Worm (Caenorhabditis elegans) whole organism, L2 larva: ENCODE data around the gene gcy-20.

Source experiments
- C34F6.9 ChIP-seq: fragments of 150-350 bp; optimal IDR thresholded peaks from 2 replicates; lab custom pipeline; 2014; ENCODE audit warnings: missing biosample characterization, missing genetic modification characterization
- F13H6.1 ChIP-seq: sonication (generic microtip); optimal IDR thresholded peaks from 2 replicates; lab custom pipeline; 2016; ENCODE audit warnings: missing genetic modification characterization, missing compliant biosample characterization
- Y55F3AM.14 ChIP-seq: fragments of 200-800 bp; sonication (Bioruptor generic); optimal IDR thresholded peaks from 2 replicates; lab custom pipeline; 2018; ENCODE audit warnings: mild to moderate bottlenecking, missing genetic modification characterization, missing compliant biosample characterization
- ZK546.5 ChIP-seq: sonication (generic microtip); optimal IDR thresholded peaks from 2 replicates; lab custom pipeline; 2017; ENCODE audit warnings: missing biosample characterization, missing genetic modification characterization
- alr-1 ChIP-seq: fragments of 150-350 bp; optimal IDR thresholded peaks from 2 replicates; lab custom pipeline; 2014; ENCODE audit warnings: missing biosample characterization, missing genetic modification characterization
- aly-2 ChIP-seq: fragments of 150-350 bp; optimal IDR thresholded peaks from 2 replicates; lab custom pipeline; 2014; ENCODE audit warnings: missing biosample characterization, missing genetic modification characterization
- ama-1 ChIP-seq: fragments of 150-350 bp; optimal IDR thresholded peaks from 2 replicates; lab custom pipeline; 2018; ENCODE audit warnings: inconsistent platforms
- blmp-1 ChIP-seq: sonication (generic microtip); optimal IDR thresholded peaks from 2 replicates; lab custom pipeline; 2017; ENCODE audit warnings: missing genetic modification characterization, mild to moderate bottlenecking, missing compliant biosample characterization, antibody characterized with exemption, moderate library complexity; ENCODE audit not compliant: insufficient read depth
- ceh-16 ChIP-seq: fragments of 150-350 bp; optimal IDR thresholded peaks from 2 replicates; lab custom pipeline; 2014; ENCODE audit warnings: missing biosample characterization, missing genetic modification characterization
- ceh-82 ChIP-seq: fragments of 150-350 bp; optimal IDR thresholded peaks from 2 replicates; lab custom pipeline; 2014; ENCODE audit warnings: missing biosample characterization, missing genetic modification characterization
- crh-2 ChIP-seq: sonication (generic microtip); optimal IDR thresholded peaks from 2 replicates; lab custom pipeline; 2017; ENCODE audit warnings: missing biosample characterization, missing genetic modification characterization
- dmd-4 ChIP-seq: sonication (generic microtip); optimal IDR thresholded peaks from 2 replicates; lab custom pipeline; 2017; ENCODE audit warnings: missing biosample characterization, missing genetic modification characterization
- egl-27 ChIP-seq: sonication (generic microtip); optimal IDR thresholded peaks from 3 replicates; lab custom pipeline; 2017; ENCODE audit warnings: missing biosample characterization, missing genetic modification reagents, missing genetic modification characterization
- elt-1 ChIP-seq: fragments of 150-350 bp; optimal IDR thresholded peaks from 2 replicates; lab custom pipeline; 2014; ENCODE audit warnings: missing biosample characterization, missing genetic modification characterization
- elt-3 ChIP-seq: sonication (generic microtip); optimal IDR thresholded peaks from 2 replicates; lab custom pipeline; 2017; ENCODE audit warnings: missing biosample characterization, missing genetic modification characterization
- gmeb-1 ChIP-seq: fragments of 150-350 bp; optimal IDR thresholded peaks from 2 replicates; lab custom pipeline; 2014; ENCODE audit warnings: missing biosample characterization, missing genetic modification characterization
- lsy-2 ChIP-seq, 2 experiments: fragments of 150-350 bp in 1 of 2; sonication (generic microtip) in 1 of 2; optimal IDR thresholded peaks; 2 replicates each; lab custom pipeline; 2014 to 2017; ENCODE audit warnings: missing biosample characterization in 2 of 2, missing genetic modification characterization in 2 of 2
- mab-5 ChIP-seq: fragments of 150-350 bp; optimal IDR thresholded peaks from 2 replicates; lab custom pipeline; 2014; ENCODE audit warnings: missing biosample characterization, missing genetic modification characterization
- mbf-1 ChIP-seq: sonication (generic microtip); optimal IDR thresholded peaks from 2 replicates; lab custom pipeline; 2017; ENCODE audit warnings: missing biosample characterization, missing genetic modification characterization
- nhr-10 ChIP-seq: sonication (generic microtip); optimal IDR thresholded peaks from 2 replicates; lab custom pipeline; 2017; ENCODE audit warnings: missing biosample characterization, missing genetic modification characterization
- nhr-12 ChIP-seq: fragments of 150-350 bp; optimal IDR thresholded peaks from 2 replicates; lab custom pipeline; 2014; ENCODE audit warnings: missing biosample characterization, missing genetic modification characterization
- nhr-129 ChIP-seq: fragments of 150-350 bp; optimal IDR thresholded peaks from 2 replicates; lab custom pipeline; 2014; ENCODE audit warnings: missing biosample characterization, missing genetic modification characterization
- nhr-21 ChIP-seq: fragments of 150-350 bp; optimal IDR thresholded peaks from 2 replicates; lab custom pipeline; 2014; ENCODE audit warnings: missing biosample characterization, missing genetic modification characterization
- nhr-23 ChIP-seq: fragments of 150-350 bp; optimal IDR thresholded peaks from 2 replicates; lab custom pipeline; 2014; ENCODE audit warnings: missing biosample characterization, missing genetic modification reagents, missing genetic modification characterization
- nhr-237 ChIP-seq: fragments of 150-350 bp; optimal IDR thresholded peaks from 2 replicates; lab custom pipeline; 2014; ENCODE audit warnings: missing biosample characterization, missing genetic modification characterization
- nhr-25 ChIP-seq: fragments of 150-350 bp; sonication (generic microtip); optimal IDR thresholded peaks from 3 replicates; lab custom pipeline; 2014; ENCODE audit warnings: missing biosample characterization, missing genetic modification characterization
- nhr-6 ChIP-seq: fragments of 150-350 bp; optimal IDR thresholded peaks from 2 replicates; lab custom pipeline; 2014; ENCODE audit warnings: missing biosample characterization, missing genetic modification characterization
- nhr-77 ChIP-seq: fragments of 150-350 bp; optimal IDR thresholded peaks from 2 replicates; lab custom pipeline; 2014; ENCODE audit warnings: missing biosample characterization, missing genetic modification characterization
- sma-3 ChIP-seq: sonication (generic microtip); optimal IDR thresholded peaks from 2 replicates; lab custom pipeline; 2016; ENCODE audit warnings: missing genetic modification reagents, missing genetic modification characterization, missing compliant biosample characterization
- sma-9 ChIP-seq, 2 experiments: fragments of 150-350 bp in 1 of 2; sonication (generic microtip) in 1 of 2; optimal IDR thresholded peaks; 2 replicates each; lab custom pipeline; 2014 to 2016; ENCODE audit warnings: missing genetic modification characterization in 2 of 2, mild to moderate bottlenecking in 1 of 2, missing biosample characterization in 1 of 2, missing compliant biosample characterization in 1 of 2, missing genetic modification reagents in 1 of 2, moderate library complexity in 1 of 2
- snpc-4 ChIP-seq: fragments of 150-350 bp; optimal IDR thresholded peaks from 2 replicates; lab custom pipeline; 2014; ENCODE audit warnings: missing biosample characterization, missing genetic modification characterization
- unc-55 ChIP-seq: fragments of 150-350 bp; sonication (generic microtip); optimal IDR thresholded peaks from 3 replicates; lab custom pipeline; 2014; ENCODE audit warnings: missing biosample characterization, missing genetic modification reagents, missing genetic modification characterization
- unc-62 ChIP-seq: fragments of 150-350 bp; optimal IDR thresholded peaks from 2 replicates; lab custom pipeline; 2014; ENCODE audit warnings: missing biosample characterization, missing genetic modification reagents, missing genetic modification characterization
- ztf-1 ChIP-seq: fragments of 200-800 bp; sonication (Bioruptor generic); conservative IDR thresholded peaks from 2 replicates; pipeline ENCODE4 v1.3.6; 2022; ENCODE audit warnings: missing genetic modification characterization, missing compliant biosample characterization
- ztf-4 ChIP-seq: fragments of 150-350 bp; optimal IDR thresholded peaks from 2 replicates; lab custom pipeline; 2014; ENCODE audit warnings: missing biosample characterization, missing genetic modification characterization

Gene gcy-20

ce11 chrV:16237223-16237622, 16.4 kb downstream of the gcy-20 start, which contains the start of gene F21H7.5:
F21H7.5 (plus strand) TSS chrV:16237523.
- no peak for TF ChIP-seq crh-2
- TF ChIP-seq ceh-82 (tag; lab: Kevin White, UChicago): no peak
- TF ChIP-seq nhr-23: no peak
- TF ChIP-seq nhr-129 (tag; lab: Kevin White, UChicago): no peak
- no peak for TF ChIP-seq C34F6.9 (tag; lab: Kevin White, UChicago)
- TF ChIP-seq gmeb-1: no peak
- TF ChIP-seq nhr-6 (tag; lab: Kevin White, UChicago): no peak
- no peak for TF ChIP-seq elt-1 (tag; lab: Kevin White, UChicago)
- TF ChIP-seq blmp-1 (tag; lab: Kevin White, UChicago): no peak
- TF ChIP-seq egl-27 (tag; lab: Kevin White, UChicago): no peak
- no peak for TF ChIP-seq nhr-77 (tag; lab: Kevin White, UChicago)
- TF ChIP-seq sma-3 (GFP tag; lab: Kevin White, UChicago): no peak
- TF ChIP-seq mbf-1 (tag; lab: Kevin White, UChicago): no peak
- TF ChIP-seq mab-5: no peak
- TF ChIP-seq ztf-1 (GFP tag; lab: Robert Waterston, UW): no peak

ce11 chrV:16235647-16236046, 17.9 kb downstream of the gcy-20 start, which contains the start of gene srh-98:
srh-98 (minus strand) TSS chrV:16235747.
- TF ChIP-seq unc-55 (GFP tag; lab: Kevin White, UChicago) (no peak), aly-2 (tag; lab: Kevin White, UChicago) (no peak), snpc-4 (tag; lab: Kevin White, UChicago) (no peak), elt-1 (tag; lab: Kevin White, UChicago) (no peak), ZK546.5 (tag; lab: Kevin White, UChicago) (no peak), Y55F3AM.14 (GFP tag; lab: Kevin White, UChicago) (no peak), lsy-2 (tag; optimal IDR thresholded peaks at IDR 0.05; lab: Kevin White, UChicago) (no peak), dmd-4 (no peak), unc-62 (GFP tag; lab: Kevin White, UChicago) (no peak), egl-27 (tag; lab: Kevin White, UChicago) (no peak), gmeb-1 (no peak), ztf-4 (tag; lab: Kevin White, UChicago) (no peak), sma-9 (GFP tag; optimal IDR thresholded peaks at IDR 0.05; lab: Kevin White, UChicago) (no peak), sma-9 (tag; optimal IDR thresholded peaks at IDR 0.05; lab: Kevin White, UChicago) (no peak), nhr-21 (no peak)

ce11 chrV:16235135-16235534, 18.5 kb downstream of the gcy-20 start, which contains the start of gene F21H7.3:
F21H7.3 (minus strand) TSS chrV:16235235.
- TF ChIP-seq ZK546.5 (tag; lab: Kevin White, UChicago) (no peak), elt-3 (tag; lab: Kevin White, UChicago) (no peak), nhr-12 (tag; lab: Kevin White, UChicago) (no peak), alr-1 (tag; lab: Kevin White, UChicago) (no peak)

ce11 chrV:16233624-16234023, 20.0 kb downstream of the gcy-20 start, which contains the start of gene clec-233:
clec-233 (plus strand) TSS chrV:16233924.
- no peak for TF ChIP-seq Y55F3AM.14 (GFP tag; lab: Kevin White, UChicago)
- no peak for TF ChIP-seq nhr-77 (tag; lab: Kevin White, UChicago)
- TF ChIP-seq nhr-129 (tag; lab: Kevin White, UChicago): no peak
- no peak for TF ChIP-seq ztf-4 (tag; lab: Kevin White, UChicago)
- TF ChIP-seq nhr-10 (tag; lab: Kevin White, UChicago): no peak
- no peak for TF ChIP-seq gmeb-1
- no peak for TF ChIP-seq aly-2 (tag; lab: Kevin White, UChicago)
- no peak for TF ChIP-seq nhr-21
- no peak for TF ChIP-seq ceh-16 (tag; lab: Kevin White, UChicago)
- TF ChIP-seq nhr-237 (tag; lab: Kevin White, UChicago): no peak
- no peak for TF ChIP-seq nhr-25 (tag; lab: Kevin White, UChicago)
- TF ChIP-seq F13H6.1: no peak
- no peak for TF ChIP-seq egl-27 (tag; lab: Kevin White, UChicago)
- no peak for TF ChIP-seq ama-1 (lab: Kevin White, UChicago)
- no peak for TF ChIP-seq mab-5
- no peak for TF ChIP-seq elt-3 (tag; lab: Kevin White, UChicago)
- TF ChIP-seq, all 48 proteins: peak for 0
